Worm (Caenorhabditis elegans) whole organism, L4 larva: Measurements from ENCODE around the gene ngn-1.

ENCODE experiments used
- D1046.2 ChIP-seq: fragments of 200-800 bp; sonication (Bioruptor generic); IDR thresholded peaks from 2 replicates; pipeline ENCODE4 v1.3.6; 2022; ENCODE audit warnings: missing genetic modification characterization, missing compliant biosample characterization
- F10B5.3 ChIP-seq: sonication (generic microtip); optimal IDR thresholded peaks from 2 replicates; lab custom pipeline; 2016; ENCODE audit warnings: mild to moderate bottlenecking, missing genetic modification characterization, missing compliant biosample characterization
- F26F4.8 ChIP-seq: fragments of 200-800 bp; sonication (Bioruptor generic); conservative IDR thresholded peaks from 2 replicates; pipeline ENCODE4 v1.3.6; 2022; ENCODE audit warnings: missing genetic modification characterization, missing compliant biosample characterization
- F44E2.7 ChIP-seq: fragments of 200-800 bp; sonication (Bioruptor generic); IDR thresholded peaks from 2 replicates; pipeline ENCODE4 v2.1.2; 2022; ENCODE audit warnings: missing genetic modification characterization, missing compliant biosample characterization
- F49E8.2 ChIP-seq: sonication (generic microtip); optimal IDR thresholded peaks from 2 replicates; lab custom pipeline; 2016; ENCODE audit warnings: missing compliant biosample characterization, mild to moderate bottlenecking, missing genetic modification characterization, borderline replicate concordance
- R02D3.7 ChIP-seq: fragments of 150-350 bp; sonication (generic microtip); optimal IDR thresholded peaks from 3 replicates; lab custom pipeline; 2014; ENCODE audit warnings: missing biosample characterization, missing genetic modification characterization
- Y105C5A.15 ChIP-seq: fragments of 200-800 bp; sonication (Bioruptor generic); IDR thresholded peaks from 2 replicates; pipeline ENCODE4 v1.3.6; 2022; ENCODE audit warnings: missing genetic modification characterization, missing compliant biosample characterization
- Y48G9A.11 ChIP-seq: fragments of 200-800 bp; sonication (Bioruptor generic); IDR thresholded peaks from 2 replicates; pipeline ENCODE4 v1.3.6; 2022; ENCODE audit warnings: missing genetic modification reagents, missing genetic modification characterization, missing compliant biosample characterization
- Y75B8A.6 ChIP-seq: fragments of 200-800 bp; sonication (Bioruptor generic); IDR thresholded peaks from 2 replicates; pipeline ENCODE4 v1.3.6; 2022; ENCODE audit warnings: missing genetic modification reagents, missing genetic modification characterization, missing compliant biosample characterization
- ZK337.2 ChIP-seq: fragments of 200-800 bp; sonication (Bioruptor generic); IDR thresholded peaks from 2 replicates; pipeline ENCODE4 v1.3.6; 2022; ENCODE audit warnings: missing genetic modification reagents, missing genetic modification characterization, missing compliant biosample characterization
- ZK546.5 ChIP-seq, 2 experiments: sonication (generic microtip); optimal IDR thresholded peaks; 2 replicates each; lab custom pipeline; 2017; ENCODE audit warnings: missing biosample characterization in 2 of 2, missing genetic modification characterization in 2 of 2
- ceh-20 ChIP-seq: fragments of 200-800 bp; sonication (Bioruptor generic); IDR thresholded peaks from 2 replicates; pipeline ENCODE4 v1.3.6; 2022; ENCODE audit warnings: missing genetic modification reagents, missing genetic modification characterization, missing compliant biosample characterization
- ceh-28 ChIP-seq: fragments of 150-350 bp; optimal IDR thresholded peaks from 2 replicates; lab custom pipeline; 2014; ENCODE audit warnings: missing biosample characterization, missing genetic modification reagents, missing genetic modification characterization
- ces-1 ChIP-seq: fragments of 150-350 bp; sonication (generic microtip); optimal IDR thresholded peaks from 4 replicates; lab custom pipeline; 2014; ENCODE audit warnings: missing biosample characterization, missing genetic modification reagents, missing genetic modification characterization
- daf-16 ChIP-seq, 3 experiments: sonication (generic microtip); optimal IDR thresholded peaks; 2 replicates each; lab custom pipeline; 2016 to 2017; ENCODE audit warnings: missing genetic modification characterization in 3 of 3, missing genetic modification reagents in 3 of 3, mild to moderate bottlenecking in 2 of 3, missing compliant biosample characterization in 2 of 3, missing biosample characterization in 1 of 3, moderate library complexity in 1 of 3
- dmd-6 ChIP-seq: fragments of 200-800 bp; sonication (Bioruptor generic); IDR thresholded peaks from 2 replicates; pipeline ENCODE4 v1.3.6; 2022; ENCODE audit warnings: missing genetic modification reagents, missing genetic modification characterization, missing compliant biosample characterization
- dmd-8 ChIP-seq: fragments of 200-800 bp; sonication (Bioruptor generic); IDR thresholded peaks from 2 replicates; pipeline ENCODE4 v1.3.6; 2022; ENCODE audit warnings: missing genetic modification characterization, missing compliant biosample characterization
- duxl-1 ChIP-seq: sonication (generic microtip); optimal IDR thresholded peaks from 2 replicates; lab custom pipeline; 2016; ENCODE audit warnings: mild to moderate bottlenecking, missing genetic modification characterization, moderate library complexity, missing compliant biosample characterization; ENCODE audit not compliant: poor library complexity
- egl-27 ChIP-seq: sonication (generic microtip); optimal IDR thresholded peaks from 3 replicates; lab custom pipeline; 2017; ENCODE audit warnings: missing biosample characterization, missing genetic modification reagents, missing genetic modification characterization
- hif-1 ChIP-seq, 2 experiments: sonication (generic microtip); optimal IDR thresholded peaks; 2 replicates each; lab custom pipeline; 2016 to 2017; ENCODE audit warnings: missing compliant biosample characterization in 2 of 2, missing genetic modification characterization in 2 of 2, missing genetic modification reagents in 2 of 2, missing genotype in 2 of 2, mild to moderate bottlenecking in 1 of 2
- hmg-1.1 ChIP-seq: fragments of 200-800 bp; sonication (Bioruptor generic); IDR thresholded peaks from 2 replicates; pipeline ENCODE4 v1.3.6; 2022; ENCODE audit warnings: missing genetic modification reagents, missing genetic modification characterization, missing compliant biosample characterization
- lim-7 ChIP-seq: fragments of 200-800 bp; sonication (Bioruptor generic); IDR thresholded peaks from 2 replicates; pipeline ENCODE4 v1.3.6; 2022; ENCODE audit warnings: missing genetic modification characterization, missing compliant biosample characterization
- lin-13 ChIP-seq: fragments of 150-350 bp; optimal IDR thresholded peaks from 2 replicates; lab custom pipeline; 2014; ENCODE audit warnings: missing biosample characterization, missing genetic modification reagents, missing genetic modification characterization
- lin-29 ChIP-seq: fragments of 200-800 bp; sonication (Bioruptor generic); IDR thresholded peaks from 2 replicates; pipeline ENCODE4 v1.3.6; 2022; ENCODE audit warnings: missing genetic modification reagents, missing genetic modification characterization, missing compliant biosample characterization
- lin-38 ChIP-seq: fragments of 200-800 bp; sonication (Bioruptor generic); IDR thresholded peaks from 2 replicates; pipeline ENCODE4 v1.3.6; 2022; ENCODE audit warnings: missing genetic modification reagents, missing genetic modification characterization, missing compliant biosample characterization
- lir-3 ChIP-seq: sonication (generic microtip); optimal IDR thresholded peaks from 2 replicates; lab custom pipeline; 2016; ENCODE audit warnings: mild to moderate bottlenecking, missing genetic modification characterization, missing compliant biosample characterization
- madf-5 ChIP-seq, 2 experiments: fragments of 200-800 bp; sonication (Bioruptor generic); IDR thresholded peaks; 2 replicates each; pipeline ENCODE4 v1.3.6; 2022; ENCODE audit warnings: missing compliant biosample characterization in 2 of 2, missing genetic modification characterization in 2 of 2
- madf-9 ChIP-seq: fragments of 200-800 bp; sonication (Bioruptor generic); conservative IDR thresholded peaks from 2 replicates; pipeline ENCODE4 v1.3.6; 2022; ENCODE audit warnings: missing genetic modification reagents, missing genetic modification characterization, missing compliant biosample characterization
- mdl-1 ChIP-seq, 2 experiments: fragments of 150-350 bp in 1 of 2; sonication (generic microtip) in 1 of 2; optimal IDR thresholded peaks; 2 replicates each; lab custom pipeline; 2014 to 2017; ENCODE audit warnings: missing biosample characterization in 2 of 2, missing genetic modification characterization in 2 of 2
- mes-2 ChIP-seq: sonication (generic microtip); optimal IDR thresholded peaks from 2 replicates; lab custom pipeline; 2016; ENCODE audit warnings: missing genotype, mild to moderate bottlenecking, missing genetic modification characterization, missing compliant biosample characterization; ENCODE audit not compliant: poor library complexity, severe bottlenecking
- nhr-102 ChIP-seq: sonication (generic microtip); optimal IDR thresholded peaks from 2 replicates; lab custom pipeline; 2016; ENCODE audit warnings: mild to moderate bottlenecking, missing genetic modification characterization, moderate library complexity, missing compliant biosample characterization
- nhr-111 ChIP-seq: fragments of 200-800 bp; sonication (Bioruptor generic); optimal IDR thresholded peaks from 2 replicates; lab custom pipeline; 2018; ENCODE audit warnings: mild to moderate bottlenecking, missing genetic modification characterization, missing compliant biosample characterization
- pha-4 ChIP-seq, 2 experiments: fragments of 150-350 bp in 1 of 2; fragments of 200-800 bp in 1 of 2; sonication (Bioruptor generic) in 1 of 2; IDR thresholded peaks in 1 of 2; optimal IDR thresholded peaks in 1 of 2; 2 replicates each; pipeline versions ENCODE4 v1.3.6 to Lab custom; 2014 to 2022; ENCODE audit warnings: missing genetic modification characterization in 2 of 2, missing genetic modification reagents in 2 of 2, missing biosample characterization in 1 of 2, missing compliant biosample characterization in 1 of 2
- php-3 ChIP-seq: fragments of 200-800 bp; sonication (Bioruptor generic); IDR thresholded peaks from 2 replicates; pipeline ENCODE4 v1.3.6; 2022; ENCODE audit warnings: missing genetic modification reagents, missing genetic modification characterization, missing compliant biosample characterization
- pqm-1 ChIP-seq: sonication (generic microtip); optimal IDR thresholded peaks from 2 replicates; lab custom pipeline; 2017; ENCODE audit warnings: missing biosample characterization, missing genetic modification characterization
- saeg-2 ChIP-seq: fragments of 200-800 bp; sonication (Bioruptor generic); IDR thresholded peaks from 2 replicates; pipeline ENCODE4 v1.3.6; 2022; ENCODE audit warnings: missing genetic modification reagents, missing genetic modification characterization, missing compliant biosample characterization
- sdz-12 ChIP-seq: fragments of 200-800 bp; sonication (Bioruptor generic); optimal IDR thresholded peaks from 2 replicates; lab custom pipeline; 2018; ENCODE audit warnings: mild to moderate bottlenecking, missing genetic modification characterization, missing compliant biosample characterization
- set-16 ChIP-seq: fragments of 200-800 bp; sonication (Bioruptor generic); IDR thresholded peaks from 2 replicates; pipeline ENCODE4 v1.3.6; 2022; ENCODE audit warnings: missing genetic modification reagents, missing genetic modification characterization, missing compliant biosample characterization
- skn-1 ChIP-seq: fragments of 150-350 bp; optimal IDR thresholded peaks from 2 replicates; lab custom pipeline; 2014; ENCODE audit warnings: missing biosample characterization, missing genetic modification characterization
- snpc-1.2 ChIP-seq: fragments of 200-800 bp; sonication (Bioruptor generic); IDR thresholded peaks from 2 replicates; pipeline ENCODE4 v1.3.6; 2022; ENCODE audit warnings: missing genetic modification reagents, missing genetic modification characterization, missing compliant biosample characterization
- snpc-4 ChIP-seq: fragments of 150-350 bp; optimal IDR thresholded peaks from 2 replicates; lab custom pipeline; 2014; ENCODE audit warnings: missing biosample characterization, missing genetic modification characterization
- spr-1 ChIP-seq: sonication (generic microtip); optimal IDR thresholded peaks from 2 replicates; lab custom pipeline; 2016; ENCODE audit warnings: mild to moderate bottlenecking, missing genetic modification characterization, missing compliant biosample characterization
- spr-3 ChIP-seq: fragments of 200-800 bp; sonication (Bioruptor generic); optimal IDR thresholded peaks from 2 replicates; lab custom pipeline; 2018; ENCODE audit warnings: mild to moderate bottlenecking, missing genetic modification characterization, missing compliant biosample characterization
- zfp-3 ChIP-seq: fragments of 200-800 bp; sonication (Bioruptor generic); conservative IDR thresholded peaks from 2 replicates; pipeline ENCODE4 v1.3.6; 2022; ENCODE audit warnings: missing genetic modification reagents, missing genetic modification characterization, missing compliant biosample characterization

The ngn-1 gene

DNA sequence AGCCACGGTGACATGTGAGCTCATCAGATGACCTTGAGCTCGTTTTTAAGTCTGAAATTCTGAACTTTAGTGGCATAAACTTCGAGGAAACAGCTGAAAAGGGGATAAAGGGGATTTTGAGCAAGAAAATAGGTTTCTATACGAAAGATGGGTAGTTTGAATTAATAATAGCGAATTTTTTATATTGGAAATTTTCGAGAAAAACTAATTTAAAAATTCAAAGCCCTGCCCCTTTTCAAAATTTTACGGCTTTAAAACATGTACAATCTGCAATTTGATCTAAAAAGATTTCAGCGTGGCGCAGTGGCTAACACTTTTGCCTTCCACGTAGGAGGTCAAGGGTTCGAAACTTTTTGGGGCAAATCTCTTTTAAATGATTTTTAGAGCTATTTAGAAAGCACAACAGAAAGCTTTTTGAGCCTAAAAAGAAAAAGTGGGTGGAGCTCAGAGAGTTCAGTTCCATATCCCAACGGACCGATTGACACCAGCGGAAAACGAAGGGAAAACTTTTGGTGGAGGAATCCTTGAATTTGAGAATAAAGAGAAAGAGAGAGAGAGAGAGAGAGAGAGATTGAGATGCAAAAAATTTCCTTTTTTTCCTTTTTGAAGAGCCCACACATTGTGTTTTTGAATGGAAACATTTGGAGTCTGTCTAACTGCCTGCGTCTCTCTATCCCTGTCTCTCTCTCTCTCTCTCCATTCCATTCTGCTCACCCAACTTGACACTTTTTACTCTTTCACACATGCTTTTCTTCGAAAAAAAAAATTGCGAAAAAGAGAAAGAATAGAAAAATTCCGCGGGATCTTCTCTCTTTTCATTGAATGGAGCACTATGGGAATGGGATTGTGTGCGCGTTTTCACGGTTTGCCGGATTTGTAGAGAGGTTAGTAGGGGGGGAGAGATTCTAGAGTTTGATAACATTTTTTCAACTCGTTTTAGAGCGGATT, 36.2 kb upstream of the ngn-1 start, which contains the start of gene Y69A2AR.31 (continued):
- no peak for TF ChIP-seq mdl-1 (tag; optimal IDR thresholded peaks at IDR 0.05; lab: Kevin White, UChicago)
- 0 out of 2 replicates have a peak, but pooled peaks have one; percentile 64 for TF ChIP-seq D1046.2
- TF ChIP-seq pqm-1 (tag; lab: Kevin White, UChicago) = no peak
- TF ChIP-seq lir-3 = peak; percentile 45
- no peak for TF ChIP-seq Y75B8A.6 (GFP tag; lab: Robert Waterston, UW)

DNA sequence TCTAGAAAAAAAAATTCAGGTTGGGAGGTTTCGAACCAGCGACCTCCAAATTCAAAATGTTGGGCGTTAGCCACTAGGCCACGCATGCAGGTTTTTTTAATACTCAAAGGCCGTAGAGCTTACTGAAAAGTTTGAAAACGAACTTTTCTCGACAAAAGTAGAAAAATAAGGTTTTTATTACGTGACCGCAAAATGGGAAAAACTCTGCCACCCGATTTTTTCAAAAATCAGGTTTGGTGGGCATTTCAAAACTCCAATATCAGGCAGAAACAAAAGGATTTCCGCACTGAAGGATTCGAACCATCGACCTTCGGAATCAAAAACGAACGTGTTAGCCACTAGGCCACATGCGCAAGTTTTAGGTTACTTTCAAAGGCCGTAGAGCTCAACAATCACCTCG, 30.7 kb upstream of the ngn-1 start:
- TF ChIP-seq lin-13 (GFP tag; lab: Kevin White, UChicago) = no peak
- TF ChIP-seq skn-1 = no peak
- no peak for TF ChIP-seq ZK337.2 (GFP tag; lab: Robert Waterston, UW)
- TF ChIP-seq zfp-3 (GFP tag; lab: Robert Waterston, UW) = 0 out of 2 replicates have a peak, but pooled peaks have one; percentile 61
- no peak for TF ChIP-seq lir-3
- no peak for TF ChIP-seq Y105C5A.15 (GFP tag; lab: Robert Waterston, UW)
- peak; percentile 4 for TF ChIP-seq nhr-111
- TF ChIP-seq madf-9 (GFP tag; lab: Robert Waterston, UW) = no peak
- no peak for TF ChIP-seq hmg-1.1 (GFP tag; lab: Robert Waterston, UW)
- TF ChIP-seq saeg-2 (GFP tag; lab: Robert Waterston, UW) = no peak
- TF ChIP-seq daf-16 (GFP tag; optimal IDR thresholded peaks at IDR 0.05; lab: Kevin White, UChicago) = peak in 1 of 2 experiments; percentile 51
- TF ChIP-seq daf-16 (tag; optimal IDR thresholded peaks at IDR 0.05; lab: Kevin White, UChicago) = no peak
- 0 out of 2 replicates have a peak, but pooled peaks have one; percentile 53 for TF ChIP-seq F26F4.8 (GFP tag; lab: Robert Waterston, UW)
- TF ChIP-seq sdz-12 (GFP tag; lab: Kevin White, UChicago) = no peak
- TF ChIP-seq set-16 (GFP tag; lab: Robert Waterston, UW) = no peak
- TF ChIP-seq F49E8.2 (tag; lab: Kevin White, UChicago) = no peak
- no peak for TF ChIP-seq duxl-1 (tag; lab: Kevin White, UChicago)
- no peak for TF ChIP-seq dmd-6
- TF ChIP-seq spr-3 (GFP tag; lab: Kevin White, UChicago) = peak; percentile 47
- peak; percentile 72; the same call in 1 of the 2 replicates for TF ChIP-seq pha-4 (GFP tag; IDR thresholded peaks at IDR 0.05; lab: Robert Waterston, UW)
- no peak for TF ChIP-seq pha-4 (tag; optimal IDR thresholded peaks at IDR 0.05; lab: Kevin White, UChicago)
- TF ChIP-seq ces-1 (GFP tag; lab: Kevin White, UChicago) = no peak
- no peak for TF ChIP-seq ceh-20 (GFP tag; lab: Robert Waterston, UW)
- no peak for TF ChIP-seq egl-27 (tag; lab: Kevin White, UChicago)
- TF ChIP-seq ceh-28 = no peak
- TF ChIP-seq lin-38 (GFP tag; lab: Robert Waterston, UW) = peak; percentile 74
- TF ChIP-seq lim-7 = peak; percentile 34; the same call in 1 of the 2 replicates
- peak; percentile 17 for TF ChIP-seq nhr-102
- no peak for TF ChIP-seq php-3 (GFP tag; lab: Robert Waterston, UW)
- TF ChIP-seq mes-2 (tag; lab: Kevin White, UChicago) = peak; percentile 9
- peak in 1 of 2 experiments; percentile 53; a peak in 1 of 4 replicates for TF ChIP-seq madf-5 (GFP tag; IDR thresholded peaks at IDR 0.05; lab: Robert Waterston, UW)
- no peak for TF ChIP-seq snpc-4 (tag; lab: Kevin White, UChicago)
- peak; percentile 16 for TF ChIP-seq spr-1
- TF ChIP-seq hif-1 (tag; optimal IDR thresholded peaks at IDR 0.05; lab: Kevin White, UChicago) = no peak
- TF ChIP-seq snpc-1.2 (GFP tag; lab: Robert Waterston, UW) = 0 out of 2 replicates have a peak, but pooled peaks have one; percentile 26
- TF ChIP-seq R02D3.7 (tag; lab: Kevin White, UChicago) = no peak
- TF ChIP-seq lin-29 (GFP tag; lab: Robert Waterston, UW) = no peak
- no peak for TF ChIP-seq F10B5.3
- TF ChIP-seq ZK546.5 (tag; optimal IDR thresholded peaks at IDR 0.05; lab: Kevin White, UChicago) = no peak
- no peak for TF ChIP-seq pqm-1 (tag; lab: Kevin White, UChicago)
- TF ChIP-seq F44E2.7 = 0 out of 2 replicates have a peak, but pooled peaks have one; percentile 17
- peak; percentile 41; the same call in 1 of the 2 replicates for TF ChIP-seq dmd-8 (GFP tag; lab: Robert Waterston, UW)
- 0 out of 2 replicates have a peak, but pooled peaks have one; percentile 21 for TF ChIP-seq D1046.2
- TF ChIP-seq Y48G9A.11 (GFP tag; lab: Robert Waterston, UW) = peak; percentile 73
